Fruit fly (Drosophila melanogaster) whole organism, embryonic: Measurements from ENCODE around the gene kdn.

Experiments used
- CG12236 ChIP-seq: fragments of 200-800 bp; sonication (Bioruptor generic); optimal IDR thresholded peaks from 2 replicates; lab custom pipeline; 2016; ENCODE audit warnings: missing biosample characterization, missing genetic modification characterization
- CG6272 ChIP-seq: fragments of 200-800 bp; sonication (Bioruptor generic); IDR thresholded peaks from 2 replicates; pipeline ENCODE4 v1.3.6; 2022; ENCODE audit warnings: missing biosample characterization, missing genetic modification characterization
- CG6654 ChIP-seq: fragments of 200-800 bp; sonication (Bioruptor generic); optimal IDR thresholded peaks from 2 replicates; lab custom pipeline; 2017; ENCODE audit warnings: missing biosample characterization, mild to moderate bottlenecking, missing genetic modification characterization
- Dip3 ChIP-seq: fragments of 200-800 bp; sonication (Bioruptor generic); optimal IDR thresholded peaks from 3 replicates; lab custom pipeline; 2016; ENCODE audit warnings: missing biosample characterization, missing genetic modification characterization
- HHEX ChIP-seq: fragments of 200-800 bp; sonication (Bioruptor generic); optimal IDR thresholded peaks from 3 replicates; lab custom pipeline; 2017; ENCODE audit warnings: missing biosample characterization, mild to moderate bottlenecking, missing genetic modification characterization, missing genetic modification reagents
- Sox102F ChIP-seq: fragments of 200-800 bp; sonication (Bioruptor generic); optimal IDR thresholded peaks from 2 replicates; lab custom pipeline; 2018; ENCODE audit warnings: missing biosample characterization, mild to moderate bottlenecking, missing genetic modification characterization, moderate library complexity
- slp2 ChIP-seq: fragments of 200-800 bp; sonication (Bioruptor generic); optimal IDR thresholded peaks from 2 replicates; lab custom pipeline; 2016; ENCODE audit warnings: missing biosample characterization, missing genetic modification characterization
- stwl ChIP-seq: fragments of 200-800 bp; sonication (Bioruptor generic); optimal IDR thresholded peaks from 3 replicates; lab custom pipeline; 2018; ENCODE audit warnings: missing biosample characterization, mild to moderate bottlenecking, missing genetic modification characterization, moderate library complexity

DNA sequence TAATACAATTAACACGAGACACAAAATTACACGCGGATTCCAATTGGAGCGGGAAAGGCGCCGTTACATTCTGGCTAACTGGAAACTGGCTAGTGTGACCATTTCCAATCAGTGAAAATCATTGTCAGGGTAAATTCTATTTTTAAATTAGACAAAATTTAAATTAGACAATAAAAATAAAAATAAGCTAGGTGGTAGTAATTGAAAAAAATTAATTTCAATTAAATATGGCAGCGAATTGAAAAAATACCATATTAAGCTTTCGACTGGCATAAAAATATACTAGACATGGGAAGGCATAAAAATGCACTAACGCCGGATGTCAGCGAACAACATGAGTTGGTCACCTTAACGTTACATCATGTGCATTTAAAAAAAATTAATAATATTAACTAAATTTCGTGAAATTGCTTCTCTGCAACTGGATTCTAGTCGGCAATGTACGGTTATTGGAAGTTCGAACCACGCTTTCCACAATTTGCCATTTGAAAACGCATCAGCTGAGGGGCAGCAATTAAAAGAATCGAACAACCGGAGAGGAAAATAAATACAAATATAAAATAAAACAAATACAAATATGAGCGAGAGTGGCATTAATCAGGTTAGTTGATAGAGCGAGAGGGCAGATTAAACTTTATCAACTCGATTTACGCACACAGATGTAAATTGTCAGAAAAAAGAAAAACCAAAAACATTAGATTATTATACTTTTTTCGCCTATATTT lies 15.4 kb downstream of the kdn start, which contains the start of the genes swa and Marf:
- no peak for TF ChIP-seq slp2 (GFP tag; lab: Kevin White, UChicago)
- no peak for TF ChIP-seq CG6654 (GFP tag; lab: Kevin White, UChicago)
- no peak for TF ChIP-seq Dip3 (GFP tag; lab: Kevin White, UChicago)
- TF ChIP-seq Sox102F (GFP tag; lab: Kevin White, UChicago): no peak
- TF ChIP-seq CG6272 (GFP tag; lab: Robert Waterston, UW): no peak
- TF ChIP-seq stwl: peak; percentile 97
- TF ChIP-seq CG12236: no peak
- no peak for TF ChIP-seq HHEX (GFP tag; lab: Kevin White, UChicago)
